Worm (Caenorhabditis elegans) whole organism, L4 larva: ENCODE data around the gene R08E3.1.

Experiments used
- daf-19 ChIP-seq: fragments of 200-800 bp; sonication (Bioruptor generic); conservative IDR thresholded peaks from 2 replicates; pipeline ENCODE4 v1.3.6; 2022; ENCODE audit warnings: missing genetic modification characterization, missing compliant biosample characterization
- lir-3 ChIP-seq: sonication (generic microtip); optimal IDR thresholded peaks from 2 replicates; lab custom pipeline; 2016; ENCODE audit warnings: mild to moderate bottlenecking, missing genetic modification characterization, missing compliant biosample characterization

ce11 chrX:4842305-4842704, 19.9 kb downstream of the R08E3.1 start:
- TF ChIP-seq lir-3 (no peak), daf-19 (no peak)
